Worm (Caenorhabditis elegans) whole organism, late embryonic: ENCODE results near the gene glrx-5.
A peak's percentile ranks its signal among the peaks of the same experiment; 100 is the strongest.

ENCODE experiments used
- C08G9.2 ChIP-seq: sonication (generic microtip); optimal IDR thresholded peaks from 2 replicates; lab custom pipeline; 2016; ENCODE audit warnings: mild to moderate bottlenecking, missing genetic modification characterization, moderate library complexity, missing compliant biosample characterization
- C38D4.7 ChIP-seq: fragments of 200-800 bp; sonication (Bioruptor generic); optimal IDR thresholded peaks from 2 replicates; lab custom pipeline; 2018; ENCODE audit warnings: mild to moderate bottlenecking, missing genetic modification characterization, moderate library complexity, missing compliant biosample characterization
- F13H6.1 ChIP-seq: sonication (generic microtip); optimal IDR thresholded peaks from 2 replicates; lab custom pipeline; 2016; ENCODE audit warnings: missing genetic modification characterization, missing compliant biosample characterization
- K02D7.2 ChIP-seq: sonication (generic microtip); optimal IDR thresholded peaks from 2 replicates; lab custom pipeline; 2017; ENCODE audit warnings: mild to moderate bottlenecking, missing genetic modification characterization, missing compliant biosample characterization
- K09A11.1 ChIP-seq: sonication (generic microtip); optimal IDR thresholded peaks from 2 replicates; lab custom pipeline; 2017; ENCODE audit warnings: antibody characterized with exemption, mild to moderate bottlenecking, missing genetic modification characterization, missing compliant biosample characterization; ENCODE audit not compliant: insufficient read depth
- T23F11.4 ChIP-seq: fragments of 200-800 bp; sonication (Bioruptor generic); optimal IDR thresholded peaks from 2 replicates; lab custom pipeline; 2018; ENCODE audit warnings: mild to moderate bottlenecking, missing genetic modification characterization, missing compliant biosample characterization
- Y22D7AL.16 ChIP-seq: sonication (generic microtip); optimal IDR thresholded peaks from 2 replicates; lab custom pipeline; 2016; ENCODE audit warnings: missing genetic modification characterization, missing compliant biosample characterization
- ceh-18 ChIP-seq: sonication (generic microtip); optimal IDR thresholded peaks from 2 replicates; lab custom pipeline; 2016; ENCODE audit warnings: missing genetic modification characterization, missing compliant biosample characterization
- ceh-19 ChIP-seq: fragments of 200-800 bp; sonication (Bioruptor generic); optimal IDR thresholded peaks from 2 replicates; lab custom pipeline; 2018; ENCODE audit warnings: mild to moderate bottlenecking, missing genetic modification characterization, missing compliant biosample characterization
- ceh-24 ChIP-seq: sonication (generic microtip); optimal IDR thresholded peaks from 2 replicates; lab custom pipeline; 2016; ENCODE audit warnings: mild to moderate bottlenecking, missing genetic modification characterization, missing compliant biosample characterization
- ceh-30 ChIP-seq: fragments of 150-350 bp; optimal IDR thresholded peaks from 2 replicates; lab custom pipeline; 2014; ENCODE audit warnings: missing biosample characterization, missing genetic modification characterization
- ceh-34 ChIP-seq: sonication (generic microtip); optimal IDR thresholded peaks from 2 replicates; lab custom pipeline; 2016; ENCODE audit warnings: mild to moderate bottlenecking, missing genetic modification characterization, missing compliant biosample characterization
- ceh-45 ChIP-seq: fragments of 200-800 bp; sonication (Bioruptor generic); IDR thresholded peaks from 2 replicates; pipeline ENCODE4 v1.3.6; 2022; ENCODE audit warnings: missing genetic modification reagents, missing genetic modification characterization, missing compliant biosample characterization
- ceh-48 ChIP-seq: sonication (generic microtip); optimal IDR thresholded peaks from 2 replicates; lab custom pipeline; 2016; ENCODE audit warnings: missing genetic modification characterization, inconsistent platforms, missing compliant biosample characterization
- ceh-6 ChIP-seq: fragments of 200-800 bp; sonication (Bioruptor generic); optimal IDR thresholded peaks from 2 replicates; lab custom pipeline; 2018; ENCODE audit warnings: mild to moderate bottlenecking, missing genetic modification characterization, missing compliant biosample characterization
- ceh-9 ChIP-seq: sonication (generic microtip); optimal IDR thresholded peaks from 2 replicates; lab custom pipeline; 2016; ENCODE audit warnings: mild to moderate bottlenecking, missing genetic modification characterization, inconsistent platforms, missing compliant biosample characterization
- che-1 ChIP-seq: sonication (generic microtip); optimal IDR thresholded peaks from 2 replicates; lab custom pipeline; 2016; ENCODE audit warnings: mild to moderate bottlenecking, missing genetic modification characterization, missing compliant biosample characterization
- dve-1 ChIP-seq: sonication (generic microtip); optimal IDR thresholded peaks from 2 replicates; lab custom pipeline; 2017; ENCODE audit warnings: antibody characterized with exemption, mild to moderate bottlenecking, missing genetic modification characterization, missing compliant biosample characterization
- elt-2 ChIP-seq: sonication (generic microtip); optimal IDR thresholded peaks from 2 replicates; lab custom pipeline; 2016; ENCODE audit warnings: missing genetic modification reagents, missing genetic modification characterization, missing compliant biosample characterization
- elt-4 ChIP-seq: sonication (generic microtip); optimal IDR thresholded peaks from 2 replicates; lab custom pipeline; 2016; ENCODE audit warnings: missing genetic modification characterization, missing compliant biosample characterization
- ets-4 ChIP-seq: sonication (generic microtip); optimal IDR thresholded peaks from 2 replicates; lab custom pipeline; 2016; ENCODE audit warnings: missing genetic modification characterization, missing compliant biosample characterization
- fax-1 ChIP-seq: sonication (generic microtip); optimal IDR thresholded peaks from 2 replicates; lab custom pipeline; 2016; ENCODE audit warnings: missing genotype, missing genetic modification characterization, missing compliant biosample characterization
- fkh-6 ChIP-seq: sonication (generic microtip); optimal IDR thresholded peaks from 2 replicates; lab custom pipeline; 2016; ENCODE audit warnings: missing genetic modification characterization, missing compliant biosample characterization
- gmeb-2 ChIP-seq: sonication (generic microtip); optimal IDR thresholded peaks from 2 replicates; lab custom pipeline; 2016; ENCODE audit warnings: missing genetic modification characterization, inconsistent platforms, missing compliant biosample characterization
- hlh-13 ChIP-seq: fragments of 200-800 bp; sonication (Bioruptor generic); optimal IDR thresholded peaks from 2 replicates; lab custom pipeline; 2018; ENCODE audit warnings: mild to moderate bottlenecking, missing genetic modification characterization, missing compliant biosample characterization
- hlh-15 ChIP-seq: sonication (generic microtip); optimal IDR thresholded peaks from 2 replicates; lab custom pipeline; 2016; ENCODE audit warnings: missing genetic modification characterization, missing compliant biosample characterization
- hlh-30 ChIP-seq: sonication (generic microtip); optimal IDR thresholded peaks from 2 replicates; lab custom pipeline; 2017; ENCODE audit warnings: antibody characterized with exemption, missing genetic modification characterization, missing compliant biosample characterization; ENCODE audit not compliant: insufficient read depth
- hlh-6 ChIP-seq: sonication (generic microtip); optimal IDR thresholded peaks from 2 replicates; lab custom pipeline; 2016; ENCODE audit warnings: missing genotype, missing genetic modification characterization, missing compliant biosample characterization
- lin-11 ChIP-seq: fragments of 200-800 bp; sonication (Bioruptor generic); optimal IDR thresholded peaks from 2 replicates; lab custom pipeline; 2018; ENCODE audit warnings: mild to moderate bottlenecking, missing genetic modification characterization, missing compliant biosample characterization
- madf-2 ChIP-seq: sonication (generic microtip); optimal IDR thresholded peaks from 2 replicates; lab custom pipeline; 2017; ENCODE audit warnings: missing genetic modification characterization, missing compliant biosample characterization
- nfya-1 ChIP-seq: sonication (generic microtip); optimal IDR thresholded peaks from 2 replicates; lab custom pipeline; 2017; ENCODE audit warnings: missing genetic modification characterization, mild to moderate bottlenecking, missing compliant biosample characterization, antibody characterized with exemption, moderate library complexity
- nhr-11 ChIP-seq: fragments of 150-350 bp; optimal IDR thresholded peaks from 2 replicates; lab custom pipeline; 2014; ENCODE audit warnings: missing biosample characterization, missing genetic modification characterization
- nhr-232 ChIP-seq: sonication (generic microtip); optimal IDR thresholded peaks from 2 replicates; lab custom pipeline; 2016; ENCODE audit warnings: missing genetic modification characterization, missing compliant biosample characterization
- npax-4 ChIP-seq: sonication (generic microtip); optimal IDR thresholded peaks from 2 replicates; lab custom pipeline; 2016; ENCODE audit warnings: missing genetic modification characterization, missing compliant biosample characterization
- pag-3 ChIP-seq: sonication (generic microtip); optimal IDR thresholded peaks from 2 replicates; lab custom pipeline; 2016; ENCODE audit warnings: missing compliant biosample characterization, missing genetic modification characterization, borderline replicate concordance
- pat-9 ChIP-seq: fragments of 200-800 bp; sonication (Bioruptor generic); optimal IDR thresholded peaks from 2 replicates; lab custom pipeline; 2018; ENCODE audit warnings: mild to moderate bottlenecking, missing genetic modification characterization, moderate library complexity, missing compliant biosample characterization
- ref-2 ChIP-seq: sonication (generic microtip); optimal IDR thresholded peaks from 2 replicates; lab custom pipeline; 2016; ENCODE audit warnings: missing genetic modification characterization, missing compliant biosample characterization
- rnt-1 ChIP-seq: sonication (generic microtip); optimal IDR thresholded peaks from 2 replicates; lab custom pipeline; 2016; ENCODE audit warnings: missing genetic modification characterization, missing compliant biosample characterization
- sox-2 ChIP-seq: fragments of 200-800 bp; sonication (Bioruptor generic); IDR thresholded peaks from 2 replicates; pipeline ENCODE4 v1.3.6; 2022; ENCODE audit warnings: missing genetic modification reagents, missing genetic modification characterization, missing compliant biosample characterization
- sox-4 ChIP-seq: sonication (generic microtip); optimal IDR thresholded peaks from 2 replicates; lab custom pipeline; 2017; ENCODE audit warnings: mild to moderate bottlenecking, missing genetic modification characterization, inconsistent platforms, missing compliant biosample characterization
- syd-9 ChIP-seq: sonication (generic microtip); optimal IDR thresholded peaks from 2 replicates; lab custom pipeline; 2016; ENCODE audit warnings: mild to moderate bottlenecking, missing genetic modification characterization, moderate library complexity, missing compliant biosample characterization
- ttx-3 ChIP-seq: sonication (generic microtip); optimal IDR thresholded peaks from 2 replicates; lab custom pipeline; 2016; ENCODE audit warnings: missing genetic modification reagents, missing genetic modification characterization, missing compliant biosample characterization
- unc-3 ChIP-seq, 2 experiments: fragments of 200-800 bp in 1 of 2; sonication (Bioruptor generic) in 1 of 2; sonication (generic microtip) in 1 of 2; conservative IDR thresholded peaks in 1 of 2; optimal IDR thresholded peaks in 1 of 2; 2 replicates each; pipeline versions ENCODE4 v1.3.6 to Lab custom; 2016 to 2022; ENCODE audit warnings: missing compliant biosample characterization in 2 of 2, missing genetic modification characterization in 2 of 2, missing genetic modification reagents in 1 of 2
- unc-55 ChIP-seq: sonication (generic microtip); optimal IDR thresholded peaks from 2 replicates; lab custom pipeline; 2017; ENCODE audit warnings: missing biosample characterization, missing genetic modification reagents, missing genetic modification characterization
- unc-86 ChIP-seq: sonication (generic microtip); optimal IDR thresholded peaks from 2 replicates; lab custom pipeline; 2016; ENCODE audit warnings: missing genetic modification characterization, missing compliant biosample characterization
- zip-5 ChIP-seq: sonication (generic microtip); optimal IDR thresholded peaks from 2 replicates; lab custom pipeline; 2016; ENCODE audit warnings: missing genetic modification characterization, missing compliant biosample characterization
- ztf-16 ChIP-seq: sonication (generic microtip); optimal IDR thresholded peaks from 2 replicates; lab custom pipeline; 2017; ENCODE audit warnings: missing genetic modification characterization, missing compliant biosample characterization

glrx-5 gene

DNA sequence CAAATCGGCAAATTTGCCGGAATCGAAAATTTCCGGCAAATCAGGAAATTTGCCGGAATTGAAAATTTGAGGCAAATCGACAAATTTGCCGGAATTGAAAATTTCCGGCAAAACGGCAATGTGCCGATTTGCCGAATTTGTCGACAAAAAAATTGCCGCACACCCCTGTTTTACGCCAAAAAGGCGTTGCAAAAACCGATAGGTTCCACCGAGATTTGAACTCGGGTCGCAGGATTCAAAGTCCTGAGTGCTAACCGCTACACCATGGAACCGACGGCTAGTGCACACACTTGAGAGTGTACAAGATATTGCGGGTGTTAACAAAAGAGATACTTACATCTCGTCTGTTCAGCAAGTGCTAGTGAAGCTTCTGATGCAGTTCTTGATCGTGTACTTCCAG, 26.1 kb upstream of the glrx-5 start:
- TF ChIP-seq che-1 (tag; lab: Kevin White, UChicago) (peak; percentile 68), unc-55 (GFP tag; lab: Kevin White, UChicago) (no peak), ceh-19 (peak; percentile 56), ets-4 (tag; lab: Kevin White, UChicago) (no peak), pat-9 (tag; lab: Kevin White, UChicago) (peak; percentile 61), npax-4 (tag; lab: Kevin White, UChicago) (peak; percentile 36), ceh-34 (tag; lab: Kevin White, UChicago) (peak; percentile 12), dve-1 (tag; lab: Kevin White, UChicago) (no peak), unc-86 (tag; lab: Kevin White, UChicago) (peak; percentile 32), gmeb-2 (tag; lab: Kevin White, UChicago) (peak; percentile 53), syd-9 (peak; percentile 32), ceh-6 (peak; percentile 54), fax-1 (no peak), hlh-15 (tag; lab: Kevin White, UChicago) (peak; percentile 7), nhr-232 (peak; percentile 23), hlh-13 (peak; percentile 1), fkh-6 (tag; lab: Kevin White, UChicago) (peak; percentile 20), ztf-16 (tag; lab: Kevin White, UChicago) (peak; percentile 47), unc-3 (GFP tag; conservative IDR thresholded peaks at IDR 0.05; lab: Robert Waterston, UW) (peak; percentile 48; the same call in 1 of the 2 replicates), unc-3 (tag; optimal IDR thresholded peaks at IDR 0.05; lab: Kevin White, UChicago) (peak; percentile 20), Y22D7AL.16 (tag; lab: Kevin White, UChicago) (peak; percentile 33), zip-5 (tag; lab: Kevin White, UChicago) (peak; percentile 4), madf-2 (tag; lab: Kevin White, UChicago) (no peak), lin-11 (tag; lab: Kevin White, UChicago) (peak; percentile 44), C38D4.7 (peak; percentile 67), ceh-48 (tag; lab: Kevin White, UChicago) (peak; percentile 13), ref-2 (tag; lab: Kevin White, UChicago) (peak; percentile 63), T23F11.4 (GFP tag; lab: Kevin White, UChicago) (peak; percentile 3), hlh-30 (no peak), ceh-45 (0 out of 2 replicates have a peak, but pooled peaks have one; percentile 42), ceh-9 (no peak), pag-3 (no peak), ceh-18 (tag; lab: Kevin White, UChicago) (peak; percentile 16), sox-4 (tag; lab: Kevin White, UChicago) (peak; percentile 36), F13H6.1 (tag; lab: Kevin White, UChicago) (no peak), elt-2 (tag; lab: Kevin White, UChicago) (peak; percentile 48), ttx-3 (tag; lab: Kevin White, UChicago) (peak; percentile 32), sox-2 (GFP tag; lab: Robert Waterston, UW) (0 out of 2 replicates have a peak, but pooled peaks have one; percentile 42), nhr-11 (no peak), C08G9.2 (tag; lab: Kevin White, UChicago) (peak; percentile 58), ceh-30 (tag; lab: Kevin White, UChicago) (no peak), nfya-1 (no peak), K02D7.2 (no peak), rnt-1 (tag; lab: Kevin White, UChicago) (peak; percentile 10)

- TF ChIP-seq hlh-6 (no peak), dve-1 (tag; lab: Kevin White, UChicago) (no peak), nhr-232 (no peak), K09A11.1 (tag; lab: Kevin White, UChicago) (no peak), unc-86 (tag; lab: Kevin White, UChicago) (no peak), ceh-24 (tag; lab: Kevin White, UChicago) (no peak), elt-4 (tag; lab: Kevin White, UChicago) (no peak), Y22D7AL.16 (tag; lab: Kevin White, UChicago) (no peak)
Observed at ce11 chrIII:12398468-12398867, 24.8 kb upstream of the glrx-5 start.
